Worm (Caenorhabditis elegans) whole organism, young adult: ENCODE measurements around the gene str-131.

Experiments
- B0019.2 ChIP-seq: fragments of 200-800 bp; sonication (Bioruptor generic); conservative IDR thresholded peaks from 2 replicates; pipeline ENCODE4 v1.3.6; 2022; ENCODE audit warnings: missing genetic modification reagents, missing genetic modification characterization, missing compliant biosample characterization
- B0035.1 ChIP-seq: sonication (generic microtip); optimal IDR thresholded peaks from 2 replicates; lab custom pipeline; 2016; ENCODE audit warnings: missing genetic modification characterization, mild to moderate bottlenecking, missing compliant biosample characterization, missing genotype, missing genetic modification reagents
- F57A8.1 ChIP-seq: fragments of 200-800 bp; sonication (Bioruptor generic); optimal IDR thresholded peaks from 2 replicates; lab custom pipeline; 2018; ENCODE audit warnings: mild to moderate bottlenecking, missing genetic modification characterization, moderate library complexity, missing compliant biosample characterization
- K11D2.4 ChIP-seq: fragments of 200-800 bp; sonication (Bioruptor generic); IDR thresholded peaks from 2 replicates; pipeline ENCODE4 v1.3.6; 2022; ENCODE audit warnings: missing genetic modification reagents, missing genetic modification characterization, missing compliant biosample characterization
- K12H6.12 ChIP-seq: fragments of 200-800 bp; sonication (Bioruptor generic); optimal IDR thresholded peaks from 2 replicates; lab custom pipeline; 2018; ENCODE audit warnings: mild to moderate bottlenecking, missing genetic modification characterization, missing compliant biosample characterization
- Y53G8AR.9 ChIP-seq: fragments of 200-800 bp; sonication (Bioruptor generic); conservative IDR thresholded peaks from 2 replicates; pipeline ENCODE4 v1.3.6; 2022; ENCODE audit warnings: missing genetic modification reagents, missing genetic modification characterization, missing compliant biosample characterization
- Y95B8A.8 ChIP-seq: fragments of 200-800 bp; sonication (Bioruptor generic); IDR thresholded peaks from 2 replicates; pipeline ENCODE4 v1.3.6; 2022; ENCODE audit warnings: missing genetic modification reagents, missing genetic modification characterization, missing compliant biosample characterization
- ZK185.1 ChIP-seq: sonication (generic microtip); optimal IDR thresholded peaks from 2 replicates; lab custom pipeline; 2016; ENCODE audit warnings: mild to moderate bottlenecking, missing genetic modification characterization, missing compliant biosample characterization; ENCODE audit not compliant: poor library complexity, severe bottlenecking
- ama-1 ChIP-seq, 3 experiments: fragments of 150-350 bp in 1 of 3; sonication (generic microtip) in 2 of 3; optimal IDR thresholded peaks; 2 replicates each; lab custom pipeline; 2014 to 2018; ENCODE audit warnings: missing biosample characterization in 2 of 3, missing genetic modification characterization in 2 of 3, missing genetic modification reagents in 2 of 3
- atf-7 ChIP-seq: sonication (generic microtip); optimal IDR thresholded peaks from 2 replicates; lab custom pipeline; 2017; ENCODE audit warnings: mild to moderate bottlenecking, missing genetic modification characterization, missing compliant biosample characterization
- athp-1 ChIP-seq: sonication (generic microtip); optimal IDR thresholded peaks from 2 replicates; lab custom pipeline; 2017; ENCODE audit warnings: mild to moderate bottlenecking, missing genetic modification characterization, missing compliant biosample characterization
- attf-6 ChIP-seq: fragments of 200-800 bp; sonication (Bioruptor generic); IDR thresholded peaks from 2 replicates; pipeline ENCODE4 v1.3.6; 2022; ENCODE audit warnings: missing genetic modification reagents, missing genetic modification characterization, missing compliant biosample characterization
- ccch-3 ChIP-seq: fragments of 200-800 bp; sonication (Bioruptor generic); optimal IDR thresholded peaks from 2 replicates; lab custom pipeline; 2018; ENCODE audit warnings: mild to moderate bottlenecking, missing genetic modification characterization, missing compliant biosample characterization
- ceh-27 ChIP-seq: fragments of 200-800 bp; sonication (Bioruptor generic); optimal IDR thresholded peaks from 2 replicates; lab custom pipeline; 2018; ENCODE audit warnings: mild to moderate bottlenecking, missing genetic modification characterization, moderate library complexity, missing compliant biosample characterization
- ceh-91 ChIP-seq: fragments of 200-800 bp; sonication (Bioruptor generic); IDR thresholded peaks from 2 replicates; pipeline ENCODE4 v1.3.6; 2022; ENCODE audit warnings: missing genetic modification reagents, missing genetic modification characterization, missing compliant biosample characterization
- die-1 ChIP-seq: sonication (generic microtip); optimal IDR thresholded peaks from 2 replicates; lab custom pipeline; 2016; ENCODE audit warnings: missing genotype, mild to moderate bottlenecking, missing genetic modification characterization, missing compliant biosample characterization
- dox-1 ChIP-seq: fragments of 200-800 bp; sonication (Bioruptor generic); IDR thresholded peaks from 2 replicates; pipeline ENCODE4 v1.3.6; 2022; ENCODE audit warnings: missing genetic modification reagents, missing genetic modification characterization, missing compliant biosample characterization
- dpl-1 ChIP-seq: fragments of 150-350 bp; optimal IDR thresholded peaks from 2 replicates; lab custom pipeline; 2014; ENCODE audit warnings: missing biosample characterization, missing genetic modification reagents, missing genetic modification characterization
- efl-1 ChIP-seq: fragments of 150-350 bp; optimal IDR thresholded peaks from 2 replicates; lab custom pipeline; 2014; ENCODE audit warnings: missing biosample characterization, missing genetic modification reagents, missing genetic modification characterization
- gei-17 ChIP-seq: fragments of 200-800 bp; sonication (Bioruptor generic); optimal IDR thresholded peaks from 2 replicates; lab custom pipeline; 2018; ENCODE audit warnings: mild to moderate bottlenecking, missing genetic modification characterization, missing compliant biosample characterization
- him-1 ChIP-seq: sonication (generic microtip); optimal IDR thresholded peaks from 2 replicates; lab custom pipeline; 2016; ENCODE audit warnings: missing genotype, missing genetic modification reagents, missing genetic modification characterization, missing compliant biosample characterization
- hmg-1.2 ChIP-seq: fragments of 200-800 bp; sonication (Bioruptor generic); IDR thresholded peaks from 2 replicates; pipeline ENCODE4 v1.3.6; 2022; ENCODE audit warnings: missing genetic modification reagents, missing genetic modification characterization, missing compliant biosample characterization
- hrde-1 ChIP-seq: sonication (generic microtip); optimal IDR thresholded peaks from 2 replicates; lab custom pipeline; 2016; ENCODE audit warnings: missing genetic modification characterization, mild to moderate bottlenecking, missing compliant biosample characterization, moderate library complexity, missing genotype, missing genetic modification reagents, borderline replicate concordance
- lag-1 ChIP-seq: fragments of 200-800 bp; sonication (Bioruptor generic); IDR thresholded peaks from 2 replicates; pipeline ENCODE4 v1.3.6; 2022; ENCODE audit warnings: missing genetic modification reagents, missing genetic modification characterization, missing compliant biosample characterization
- let-526 ChIP-seq: fragments of 200-800 bp; sonication (Bioruptor generic); IDR thresholded peaks from 2 replicates; pipeline ENCODE4 v1.3.6; 2022; ENCODE audit warnings: missing genetic modification reagents, missing genetic modification characterization, missing compliant biosample characterization
- let-607 ChIP-seq, 2 experiments: fragments of 200-800 bp in 1 of 2; sonication (Bioruptor generic) in 1 of 2; sonication (generic microtip) in 1 of 2; optimal IDR thresholded peaks; 2 replicates each; lab custom pipeline; 2016 to 2018; ENCODE audit warnings: mild to moderate bottlenecking in 2 of 2, missing compliant biosample characterization in 2 of 2, missing genetic modification characterization in 2 of 2, moderate library complexity in 2 of 2, missing genotype in 1 of 2
- lin-40 ChIP-seq: sonication (generic microtip); optimal IDR thresholded peaks from 2 replicates; lab custom pipeline; 2016; ENCODE audit warnings: missing genetic modification characterization, mild to moderate bottlenecking, missing compliant biosample characterization, missing genotype, missing genetic modification reagents
- lir-1 ChIP-seq: fragments of 200-800 bp; sonication (Bioruptor generic); conservative IDR thresholded peaks from 2 replicates; pipeline ENCODE4 v1.3.6; 2022; ENCODE audit warnings: missing genetic modification reagents, missing genetic modification characterization, missing compliant biosample characterization
- lsy-27 ChIP-seq: sonication (generic microtip); optimal IDR thresholded peaks from 2 replicates; lab custom pipeline; 2017; ENCODE audit warnings: missing genetic modification characterization, mild to moderate bottlenecking, missing compliant biosample characterization, antibody characterized with exemption, missing genotype, borderline replicate concordance; ENCODE audit not compliant: insufficient read depth
- madf-6 ChIP-seq: fragments of 200-800 bp; sonication (Bioruptor generic); IDR thresholded peaks from 2 replicates; pipeline ENCODE4 v1.3.6; 2022; ENCODE audit warnings: missing genetic modification reagents, missing genetic modification characterization, missing compliant biosample characterization
- madf-8 ChIP-seq: fragments of 200-800 bp; sonication (Bioruptor generic); conservative IDR thresholded peaks from 2 replicates; pipeline ENCODE4 v1.3.6; 2022; ENCODE audit warnings: missing genetic modification reagents, missing genetic modification characterization, missing compliant biosample characterization
- nfyb-1 ChIP-seq: fragments of 200-800 bp; sonication (Bioruptor generic); IDR thresholded peaks from 2 replicates; pipeline ENCODE4 v1.3.6; 2022; ENCODE audit warnings: missing genetic modification reagents, missing genetic modification characterization, missing compliant biosample characterization
- nhr-27 ChIP-seq: fragments of 200-800 bp; sonication (Bioruptor generic); optimal IDR thresholded peaks from 2 replicates; lab custom pipeline; 2018; ENCODE audit warnings: mild to moderate bottlenecking, missing genetic modification characterization, moderate library complexity, missing compliant biosample characterization
- nhr-90 ChIP-seq: sonication (generic microtip); optimal IDR thresholded peaks from 2 replicates; lab custom pipeline; 2016; ENCODE audit warnings: missing genotype, mild to moderate bottlenecking, missing genetic modification characterization, missing compliant biosample characterization
- pbrm-1 ChIP-seq: fragments of 200-800 bp; sonication (Bioruptor generic); IDR thresholded peaks from 2 replicates; pipeline ENCODE4 v1.3.6; 2022; ENCODE audit warnings: missing genetic modification reagents, missing genetic modification characterization, missing compliant biosample characterization
- pha-4 ChIP-seq: fragments of 150-350 bp; sonication (generic microtip); optimal IDR thresholded peaks from 2 replicates; lab custom pipeline; 2014; ENCODE audit warnings: missing biosample characterization, missing genetic modification reagents, missing genetic modification characterization
- rec-8 ChIP-seq, 2 experiments: sonication (generic microtip); optimal IDR thresholded peaks; 2 replicates each; lab custom pipeline; 2016; ENCODE audit warnings: mild to moderate bottlenecking in 2 of 2, missing genetic modification characterization in 2 of 2, missing genetic modification reagents in 2 of 2, missing genotype in 2 of 2, missing biosample characterization in 1 of 2, missing compliant biosample characterization in 1 of 2, moderate library complexity in 1 of 2
- sea-2 ChIP-seq: fragments of 200-800 bp; sonication (Bioruptor generic); IDR thresholded peaks from 2 replicates; pipeline ENCODE4 v1.3.6; 2022; ENCODE audit warnings: missing genetic modification characterization, missing compliant biosample characterization
- snpc-1.3 ChIP-seq: sonication (generic microtip); optimal IDR thresholded peaks from 2 replicates; lab custom pipeline; 2017; ENCODE audit warnings: missing genetic modification characterization, mild to moderate bottlenecking, missing compliant biosample characterization, antibody characterized with exemption, moderate library complexity, missing genotype, missing genetic modification reagents; ENCODE audit not compliant: insufficient read depth
- snpc-3.4 ChIP-seq: sonication (generic microtip); optimal IDR thresholded peaks from 2 replicates; lab custom pipeline; 2017; ENCODE audit warnings: missing genetic modification characterization, mild to moderate bottlenecking, missing compliant biosample characterization, antibody characterized with exemption, moderate library complexity, missing genotype, missing genetic modification reagents
- tbx-9 ChIP-seq: sonication (generic microtip); optimal IDR thresholded peaks from 2 replicates; lab custom pipeline; 2016; ENCODE audit warnings: borderline replicate concordance, missing genetic modification characterization, inconsistent platforms, missing compliant biosample characterization
- unc-130 ChIP-seq: sonication (generic microtip); optimal IDR thresholded peaks from 2 replicates; lab custom pipeline; 2016; ENCODE audit warnings: missing genetic modification reagents, missing genetic modification characterization, missing compliant biosample characterization
- zfh-2 ChIP-seq: fragments of 200-800 bp; sonication (Bioruptor generic); conservative IDR thresholded peaks from 2 replicates; pipeline ENCODE4 v1.3.6; 2022; ENCODE audit warnings: missing genetic modification reagents, missing genetic modification characterization, missing compliant biosample characterization
- ztf-6 ChIP-seq: fragments of 200-800 bp; sonication (Bioruptor generic); IDR thresholded peaks from 2 replicates; pipeline ENCODE4 v1.3.6; 2022; ENCODE audit warnings: missing genetic modification reagents, missing genetic modification characterization, missing compliant biosample characterization

Gene str-131

ce11 chrV:8039085-8039525 lies 42.4 kb downstream of the str-131 start:
- TF ChIP-seq B0019.2 (no peak), ZK185.1 (tag; lab: Kevin White, UChicago) (no peak), B0035.1 (peak; percentile 42), unc-130 (GFP tag; lab: Kevin White, UChicago) (no peak), ceh-91 (GFP tag; lab: Robert Waterston, UW) (no peak), lin-40 (peak; percentile 1), lir-1 (GFP tag; lab: Robert Waterston, UW) (no peak), ceh-27 (GFP tag; lab: Kevin White, UChicago) (no peak), Y95B8A.8 (GFP tag; lab: Robert Waterston, UW) (0 out of 2 replicates have a peak, but pooled peaks have one; percentile 5), madf-6 (GFP tag; lab: Robert Waterston, UW) (no peak; the same call in 1 of the 2 replicates), dpl-1 (GFP tag; lab: Kevin White, UChicago) (no peak), sea-2 (GFP tag; lab: Robert Waterston, UW) (no peak), dox-1 (0 out of 2 replicates have a peak, but pooled peaks have one; percentile 5), snpc-3.4 (no peak), let-607 (tag; optimal IDR thresholded peaks at IDR 0.05; lab: Kevin White, UChicago) (no peak), atf-7 (tag; lab: Kevin White, UChicago) (peak; percentile 3), hmg-1.2 (GFP tag; lab: Robert Waterston, UW) (0 out of 2 replicates have a peak, but pooled peaks have one; percentile 15), ztf-6 (GFP tag; lab: Robert Waterston, UW) (no peak), attf-6 (GFP tag; lab: Robert Waterston, UW) (no peak), zfh-2 (no peak), lsy-27 (no peak), nfyb-1 (GFP tag; lab: Robert Waterston, UW) (0 out of 2 replicates have a peak, but pooled peaks have one; percentile 48), K11D2.4 (GFP tag; lab: Robert Waterston, UW) (peak; percentile 68; the same call in 1 of the 2 replicates), nhr-27 (no peak), gei-17 (GFP tag; lab: Kevin White, UChicago) (peak; percentile 28), ccch-3 (GFP tag; lab: Kevin White, UChicago) (no peak), nhr-90 (tag; lab: Kevin White, UChicago) (no peak), tbx-9 (tag; lab: Kevin White, UChicago) (no peak), efl-1 (no peak), rec-8 (tag; optimal IDR thresholded peaks at IDR 0.05; lab: Kevin White, UChicago) (no peak), let-526 (GFP tag; lab: Robert Waterston, UW) (no peak), die-1 (tag; lab: Kevin White, UChicago) (no peak), ama-1 (optimal IDR thresholded peaks at IDR 0.05; lab: Kevin White, UChicago) (peak; percentile 14), ama-1 (GFP tag; optimal IDR thresholded peaks at IDR 0.05; lab: Kevin White, UChicago) (no peak), F57A8.1 (GFP tag; lab: Kevin White, UChicago) (no peak), lag-1 (GFP tag; lab: Robert Waterston, UW) (no peak), Y53G8AR.9 (GFP tag; lab: Robert Waterston, UW) (0 out of 2 replicates have a peak, but pooled peaks have one; percentile 33)

DNA sequence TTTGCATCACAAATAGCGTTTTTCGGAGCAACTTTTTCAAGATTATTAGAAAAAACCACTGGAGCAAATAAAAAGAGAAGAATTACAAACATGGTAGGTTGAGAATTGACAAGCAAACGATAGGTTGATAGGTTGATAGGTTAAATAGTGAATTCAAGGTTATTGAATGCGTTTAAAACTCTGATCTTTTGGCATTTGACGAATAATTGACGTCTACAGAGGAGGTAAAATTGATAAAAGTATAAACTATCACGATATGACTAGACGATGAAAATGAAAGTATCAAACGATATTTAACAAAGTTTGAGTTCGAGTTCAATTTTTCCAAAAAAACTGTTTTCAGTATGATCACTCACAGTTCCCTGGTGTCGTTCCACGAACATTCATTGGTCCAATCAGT lies 45.5 kb downstream of the str-131 start, which contains the start of gene ZC513.14:
TSS of gene ZC513.14 (minus strand) at position 101 of the 400 bp plus-strand sequence.
- TF ChIP-seq K12H6.12 (tag; lab: Kevin White, UChicago), result no peak
- TF ChIP-seq efl-1, result no peak
- TF ChIP-seq pbrm-1 (GFP tag; lab: Robert Waterston, UW), result no peak
- no peak for TF ChIP-seq pha-4
- TF ChIP-seq athp-1 (tag; lab: Kevin White, UChicago), result no peak
- no peak for TF ChIP-seq hrde-1 (tag; lab: Kevin White, UChicago)
- no peak for TF ChIP-seq madf-8 (GFP tag; lab: Robert Waterston, UW)
- TF ChIP-seq him-1 (tag; lab: Kevin White, UChicago), result no peak
- no peak for TF ChIP-seq nfyb-1 (GFP tag; lab: Robert Waterston, UW)
- TF ChIP-seq snpc-1.3 (tag; lab: Kevin White, UChicago), result no peak
- TF ChIP-seq, all 124 proteins: peak for 0
